Fruit fly (Drosophila melanogaster): ENCODE measurements around the gene CCT2.
A peak's percentile ranks its signal among the peaks of the same experiment; 100 is the strongest.

Gene CCT2

dm6 chrX:9060078-9060477 lies 29.2 kb upstream of the CCT2 start (continued):
- TF ChIP-seq org-1 (GFP tag; optimal IDR thresholded peaks at IDR 0.05) = peak; percentile 60
- TF ChIP-seq corto (GFP tag; optimal IDR thresholded peaks at IDR 0.05) = peak; percentile 50
- TF ChIP-seq CG33557 (GFP tag; optimal IDR thresholded peaks at IDR 0.05) = no peak
- peak; percentile 42 for TF ChIP-seq CG11723 (GFP tag; optimal IDR thresholded peaks at IDR 0.05)
- peak; percentile 73; the same call in 2 of the 3 replicates for TF ChIP-seq CG2889 (GFP tag; IDR thresholded peaks at IDR 0.05)
- peak; percentile 81 for TF ChIP-seq HLH3B (GFP tag; IDR thresholded peaks at IDR 0.05)
- no peak for TF ChIP-seq pros (GFP tag; optimal IDR thresholded peaks at IDR 0.05)
- TF ChIP-seq odd (GFP tag; optimal IDR thresholded peaks at IDR 0.05) = peak; percentile 69
- TF ChIP-seq Lhr (GFP tag; optimal IDR thresholded peaks at IDR 0.05) = peak; percentile 22
- peak; percentile 66 for TF ChIP-seq CG7556 (GFP tag; optimal IDR thresholded peaks at IDR 0.05)
- TF ChIP-seq yki (optimal IDR thresholded peaks at IDR 0.05) = no peak
- TF ChIP-seq Xbp1 (GFP tag; optimal IDR thresholded peaks at IDR 0.05) = peak; percentile 71
- peak; percentile 78 for TF ChIP-seq CG11696 (GFP tag; IDR thresholded peaks at IDR 0.05)
- peak; percentile 76 for TF ChIP-seq CG10979 (tag; optimal IDR thresholded peaks at IDR 0.05)
- TF ChIP-seq salm (tag; optimal IDR thresholded peaks at IDR 0.05) = peak; percentile 78
- TF ChIP-seq ase (GFP tag; IDR thresholded peaks at IDR 0.05) = peak; percentile 72; the same call in 2 of the 3 replicates
- peak; percentile 24 for TF ChIP-seq repo (GFP tag; optimal IDR thresholded peaks at IDR 0.05)
- no peak for TF ChIP-seq pan (optimal IDR thresholded peaks at IDR 0.05)
- peak in 1 of 2 experiments; percentile 75 for TF ChIP-seq pan (GFP tag; optimal IDR thresholded peaks at IDR 0.05 in 1 of 2, IDR thresholded peaks at IDR 0.05 in 1 of 2)
- TF ChIP-seq CG11093 (GFP tag; IDR thresholded peaks at IDR 0.05) = peak; percentile 57; the same call in 1 of the 3 replicates
- peak; percentile 23 for TF ChIP-seq CG7786 (GFP tag; optimal IDR thresholded peaks at IDR 0.05)
- no peak for TF ChIP-seq Taf1 (GFP tag; IDR thresholded peaks at IDR 0.05)
- peak; percentile 51 for TF ChIP-seq onecut (GFP tag; IDR thresholded peaks at IDR 0.05)
- TF ChIP-seq gem (tag; optimal IDR thresholded peaks at IDR 0.05) = peak; percentile 87
- TF ChIP-seq CG31441 (GFP tag; IDR thresholded peaks at IDR 0.05) = peak; percentile 84
- TF ChIP-seq Oli (tag; optimal IDR thresholded peaks at IDR 0.05) = peak; percentile 85
- peak; percentile 64; the same call in 1 of the 3 replicates for TF ChIP-seq CG34422 (GFP tag; IDR thresholded peaks at IDR 0.05)
- no peak for TF ChIP-seq Hr39 (optimal IDR thresholded peaks at IDR 0.05)
- TF ChIP-seq CG12659 (GFP tag; optimal IDR thresholded peaks at IDR 0.05) = peak; percentile 70
- TF ChIP-seq nom (GFP tag; optimal IDR thresholded peaks at IDR 0.05) = peak; percentile 58
- TF ChIP-seq CG3995 (GFP tag; optimal IDR thresholded peaks at IDR 0.05) = peak; percentile 23
- peak; percentile 16 for TF ChIP-seq MESR4 (GFP tag; optimal IDR thresholded peaks at IDR 0.05)
- TF ChIP-seq CG17361 (GFP tag; IDR thresholded peaks at IDR 0.05) = no peak; the same call in 2 of the 3 replicates
- TF ChIP-seq fd3F (GFP tag; optimal IDR thresholded peaks at IDR 0.05) = peak; percentile 75
- peak; percentile 55 for TF ChIP-seq cwo (GFP tag; optimal IDR thresholded peaks at IDR 0.05)
- peak; percentile 69 for TF ChIP-seq Aef1 (GFP tag; IDR thresholded peaks at IDR 0.05)
- TF ChIP-seq sd (tag; optimal IDR thresholded peaks at IDR 0.05) = peak; percentile 62
- no peak for TF ChIP-seq sens-2 (GFP tag; IDR thresholded peaks at IDR 0.05)
- TF ChIP-seq CG9817 (tag; optimal IDR thresholded peaks at IDR 0.05) = peak; percentile 73
- TF ChIP-seq Sox102F (GFP tag; optimal IDR thresholded peaks at IDR 0.05) = peak; percentile 89
- TF ChIP-seq Sox100B (GFP tag; optimal IDR thresholded peaks at IDR 0.05) = peak; percentile 70
- peak; percentile 80 for TF ChIP-seq CG13296 (GFP tag; optimal IDR thresholded peaks at IDR 0.05)
- no peak for TF ChIP-seq btn (GFP tag; optimal IDR thresholded peaks at IDR 0.05)
- TF ChIP-seq CG6272 (GFP tag; IDR thresholded peaks at IDR 0.05) = no peak; the same call in 1 of the 2 replicates
- TF ChIP-seq jumu (GFP tag; optimal IDR thresholded peaks at IDR 0.05) = no peak
- peak; percentile 61 for TF ChIP-seq CG6813 (GFP tag; optimal IDR thresholded peaks at IDR 0.05)
- TF ChIP-seq CG10147 (GFP tag; optimal IDR thresholded peaks at IDR 0.05) = peak; percentile 67
- TF ChIP-seq br (optimal IDR thresholded peaks at IDR 0.05) = no peak
- TF ChIP-seq dpn (GFP tag; optimal IDR thresholded peaks at IDR 0.05) = peak; percentile 44 to 74
- TF ChIP-seq Myb (GFP tag; optimal IDR thresholded peaks at IDR 0.05) = peak; percentile 23
- TF ChIP-seq CG6689 (GFP tag; IDR thresholded peaks at IDR 0.05) = peak; percentile 83
- peak; percentile 79 for TF ChIP-seq gcm (GFP tag; optimal IDR thresholded peaks at IDR 0.05)
